Fruit fly (Drosophila melanogaster) whole organism, prepupa: Measurements from ENCODE around the gene hale.

ENCODE experiments used
- Blimp-1 ChIP-seq: fragments of 200-800 bp; sonication (Bioruptor generic); optimal IDR thresholded peaks from 3 replicates; lab custom pipeline; 2017; ENCODE audit warnings: missing biosample characterization, missing genetic modification characterization, mild to moderate bottlenecking, moderate library complexity, missing genetic modification reagents
- CG10669 ChIP-seq: fragments of 200-800 bp; sonication (Bioruptor generic); optimal IDR thresholded peaks from 3 replicates; lab custom pipeline; 2018; ENCODE audit warnings: missing biosample characterization, mild to moderate bottlenecking, missing genetic modification characterization, moderate library complexity
- CG31627 ChIP-seq: fragments of 200-800 bp; sonication (Bioruptor generic); optimal IDR thresholded peaks from 3 replicates; lab custom pipeline; 2016; ENCODE audit warnings: missing biosample characterization, missing genetic modification characterization
- CG32006 ChIP-seq: fragments of 200-800 bp; sonication (Bioruptor generic); optimal IDR thresholded peaks from 3 replicates; lab custom pipeline; 2017; ENCODE audit warnings: missing biosample characterization, mild to moderate bottlenecking, missing genetic modification characterization
- CG3919 ChIP-seq: fragments of 200-800 bp; sonication (Bioruptor generic); optimal IDR thresholded peaks from 3 replicates; lab custom pipeline; 2016; ENCODE audit warnings: missing biosample characterization, missing genetic modification characterization
- CG4318 ChIP-seq: fragments of 200-800 bp; sonication (Bioruptor generic); optimal IDR thresholded peaks from 3 replicates; lab custom pipeline; 2017; ENCODE audit warnings: missing biosample characterization, mild to moderate bottlenecking, missing genetic modification characterization
- Hr39 ChIP-seq: fragments of 200-800 bp; sonication (Bioruptor generic); optimal IDR thresholded peaks from 2 replicates; lab custom pipeline; 2016; ENCODE audit warnings: missing biosample characterization, missing genetic modification characterization
- Lpt ChIP-seq: fragments of 200-800 bp; sonication (Bioruptor generic); optimal IDR thresholded peaks from 3 replicates; lab custom pipeline; 2016; ENCODE audit warnings: missing biosample characterization, missing genetic modification characterization
- OdsH ChIP-seq: fragments of 200-800 bp; sonication (Bioruptor generic); optimal IDR thresholded peaks from 3 replicates; lab custom pipeline; 2016; ENCODE audit warnings: missing biosample characterization, missing genetic modification characterization
- Sox14 ChIP-seq: fragments of 200-800 bp; sonication (Bioruptor generic); optimal IDR thresholded peaks from 3 replicates; lab custom pipeline; 2016; ENCODE audit warnings: missing biosample characterization, missing genetic modification characterization
- cyc ChIP-seq: fragments of 200-800 bp; sonication (Bioruptor generic); optimal IDR thresholded peaks from 3 replicates; lab custom pipeline; 2016; ENCODE audit warnings: missing biosample characterization, missing genetic modification characterization
- fd59A ChIP-seq: fragments of 200-800 bp; sonication (Bioruptor generic); optimal IDR thresholded peaks from 2 replicates; lab custom pipeline; 2017; ENCODE audit warnings: missing biosample characterization, mild to moderate bottlenecking, missing genetic modification characterization, missing genetic modification reagents
- net ChIP-seq: fragments of 200-800 bp; sonication (Bioruptor generic); optimal IDR thresholded peaks from 3 replicates; lab custom pipeline; 2016; ENCODE audit warnings: missing biosample characterization, missing genetic modification characterization
- vri ChIP-seq: fragments of 200-800 bp; sonication (Bioruptor generic); optimal IDR thresholded peaks from 3 replicates; lab custom pipeline; 2016; ENCODE audit warnings: missing biosample characterization, mild to moderate bottlenecking, missing genetic modification characterization

- TF ChIP-seq Hr39 (no peak), fd59A (GFP tag; lab: Kevin White, UChicago) (no peak), OdsH (GFP tag; lab: Kevin White, UChicago) (no peak), CG32006 (GFP tag; lab: Kevin White, UChicago) (no peak), cyc (no peak), CG10669 (GFP tag; lab: Kevin White, UChicago) (no peak), CG3919 (GFP tag; lab: Kevin White, UChicago) (no peak), vri (GFP tag; lab: Kevin White, UChicago) (no peak), CG31627 (GFP tag; lab: Kevin White, UChicago) (no peak), Sox14 (GFP tag; lab: Kevin White, UChicago) (no peak), Lpt (no peak), Blimp-1 (GFP tag; lab: Kevin White, UChicago) (no peak), net (GFP tag; lab: Kevin White, UChicago) (no peak), CG4318 (GFP tag; lab: Kevin White, UChicago) (no peak)
Observed at dm6 chr3L:19994015-19994414, 8.3 kb upstream of the hale start.
